Fruit fly (Drosophila melanogaster) whole organism, prepupa: Measurements from ENCODE around the gene Rpt4R.

Experiments
- CG34406 ChIP-seq: fragments of 200-800 bp; sonication (Bioruptor generic); optimal IDR thresholded peaks from 3 replicates; lab custom pipeline; 2016; ENCODE audit warnings: missing biosample characterization, missing genetic modification characterization
- Eip78C ChIP-seq: fragments of 200-800 bp; sonication (Bioruptor generic); peaks from one replicate; lab custom pipeline; 2016; ENCODE audit warnings: missing biosample characterization, missing genetic modification characterization

- TF ChIP-seq Eip78C (no peak), CG34406 (GFP tag; lab: Kevin White, UChicago) (no peak)
Measured at dm6 chr3L:11938716-11939115, 3.0 kb upstream of the Rpt4R start, which contains the start of gene CG44837.
